Fruit fly (Drosophila melanogaster) whole organism: ENCODE results near the gene CG16790.

Experiments used
- CG8478 ChIP-seq: fragments of >200 bp; optimal IDR thresholded peaks from 2 replicates; lab custom pipeline; 2018; ENCODE audit warnings: inconsistent platforms
- Dll ChIP-seq: fragments of >200 bp; optimal IDR thresholded peaks from 2 replicates; lab custom pipeline; 2017
- EcR ChIP-seq, 2 experiments: fragments of >200 bp; optimal IDR thresholded peaks; 2 replicates each; lab custom pipeline; 2017; ENCODE audit warnings: missing biosample characterization in 2 of 2, missing genetic modification characterization in 2 of 2, missing genetic modification reagents in 2 of 2
- pan ChIP-seq: fragments of >200 bp; optimal IDR thresholded peaks from 2 replicates; lab custom pipeline; 2017
- psq ChIP-seq: fragments of >200 bp; optimal IDR thresholded peaks from 2 replicates; lab custom pipeline; 2017
- usp ChIP-seq: fragments of >200 bp; optimal IDR thresholded peaks from 2 replicates; lab custom pipeline; 2017; ENCODE audit warnings: missing biosample characterization, missing genetic modification characterization, mixed read lengths

Gene CG16790

dm6 chr3R:9555334-9555974 is 14.6 kb downstream of the CG16790 start, which contains the start of the genes CG9386 and BckdhA:
TSS of gene CG9386 (minus strand) at chr3R:9555408.
TSS of gene BckdhA (plus strand) at chr3R:9555785.
- TF ChIP-seq pan (no peak), EcR (GFP tag; optimal IDR thresholded peaks at IDR 0.05; lab: Kevin White, UChicago) (no peak), Dll (no peak), CG8478 (no peak), psq (lab: Kevin White, UChicago) (no peak), usp (GFP tag; lab: Kevin White, UChicago) (no peak)

dm6 chr3R:9551659-9552435 is 18.2 kb downstream of the CG16790 start, which contains the start of the genes mura and RnpS1:
TSS of gene mura (minus strand) at chr3R:9551806.
TSS of gene RnpS1 (plus strand) at chr3R:9552034.
- TF ChIP-seq EcR (GFP tag; optimal IDR thresholded peaks at IDR 0.05; lab: Kevin White, UChicago) (no peak), usp (GFP tag; lab: Kevin White, UChicago) (no peak), CG8478 (no peak), psq (lab: Kevin White, UChicago) (no peak), pan (no peak), Dll (no peak)

- TF ChIP-seq CG8478: no peak
- peak; percentile 93 for TF ChIP-seq Dll
Measured at dm6 chr3R:9551013-9551658, 18.9 kb downstream of the CG16790 start.

dm6 chr3R:9550265-9551012 is 19.6 kb downstream of the CG16790 start:
- no peak for TF ChIP-seq pan
- no peak for TF ChIP-seq EcR (GFP tag; optimal IDR thresholded peaks at IDR 0.05; lab: Kevin White, UChicago)
- TF ChIP-seq usp (GFP tag; lab: Kevin White, UChicago): no peak
- no peak for TF ChIP-seq CG8478
- no peak for TF ChIP-seq Dll
- no peak for TF ChIP-seq psq (lab: Kevin White, UChicago)

- TF ChIP-seq psq (lab: Kevin White, UChicago) (no peak), pan (no peak), EcR (GFP tag; optimal IDR thresholded peaks at IDR 0.05; lab: Kevin White, UChicago) (no peak), usp (GFP tag; lab: Kevin White, UChicago) (no peak), Dll (no peak), CG8478 (no peak)
Measured at dm6 chr3R:9548769-9549168, 21.2 kb downstream of the CG16790 start.

dm6 chr3R:9546808-9547381 is 23.1 kb downstream of the CG16790 start:
- TF ChIP-seq pan (no peak), psq (lab: Kevin White, UChicago) (no peak), CG8478 (no peak), Dll (no peak), usp (GFP tag; lab: Kevin White, UChicago) (no peak), EcR (GFP tag; optimal IDR thresholded peaks at IDR 0.05; lab: Kevin White, UChicago) (no peak)

- TF ChIP-seq psq (lab: Kevin White, UChicago): no peak
- no peak for TF ChIP-seq CG8478
- TF ChIP-seq Dll: no peak
- TF ChIP-seq EcR (GFP tag; optimal IDR thresholded peaks at IDR 0.05; lab: Kevin White, UChicago): no peak
- no peak for TF ChIP-seq pan
- no peak for TF ChIP-seq usp (GFP tag; lab: Kevin White, UChicago)
Measured at dm6 chr3R:9543495-9544180, 26.4 kb downstream of the CG16790 start.

- no peak for TF ChIP-seq Dll
- TF ChIP-seq pan: no peak
Measured at dm6 chr3R:9534595-9535217, 35.3 kb downstream of the CG16790 start.

dm6 chr3R:9534125-9534496 is 35.9 kb downstream of the CG16790 start:
- TF ChIP-seq EcR (GFP tag; optimal IDR thresholded peaks at IDR 0.05; lab: Kevin White, UChicago) (no peak), psq (lab: Kevin White, UChicago) (no peak), CG8478 (no peak), pan (no peak), Dll (no peak), usp (GFP tag; lab: Kevin White, UChicago) (no peak)

- TF ChIP-seq pan (no peak), psq (lab: Kevin White, UChicago) (no peak), CG8478 (no peak), Dll (peak; percentile 91)
Measured at dm6 chr3R:9533181-9534124, 36.6 kb downstream of the CG16790 start.
